Worm (Caenorhabditis elegans) whole organism, L3 larva: Measurements from ENCODE around the gene sulp-8.

ENCODE experiments used
- R02D3.7 ChIP-seq: fragments of 150-350 bp; optimal IDR thresholded peaks from 2 replicates; lab custom pipeline; 2014; ENCODE audit warnings: missing biosample characterization, missing genetic modification characterization
- ZK546.5 ChIP-seq: sonication (generic microtip); optimal IDR thresholded peaks from 2 replicates; lab custom pipeline; 2017; ENCODE audit warnings: missing biosample characterization, missing genetic modification characterization
- aly-2 ChIP-seq: fragments of 150-350 bp; optimal IDR thresholded peaks from 2 replicates; lab custom pipeline; 2014; ENCODE audit warnings: missing biosample characterization, missing genetic modification characterization
- ama-1 ChIP-seq: fragments of 150-350 bp; optimal IDR thresholded peaks from 2 replicates; lab custom pipeline; 2018
- ceh-28 ChIP-seq: fragments of 150-350 bp; optimal IDR thresholded peaks from 2 replicates; lab custom pipeline; 2014; ENCODE audit warnings: missing biosample characterization, missing genetic modification reagents, missing genetic modification characterization
- ceh-82 ChIP-seq: fragments of 150-350 bp; optimal IDR thresholded peaks from 2 replicates; lab custom pipeline; 2014; ENCODE audit warnings: missing biosample characterization, missing genetic modification characterization
- ceh-9 ChIP-seq: sonication (generic microtip); optimal IDR thresholded peaks from 2 replicates; lab custom pipeline; 2018; ENCODE audit warnings: missing biosample characterization, missing genetic modification characterization
- daf-12 ChIP-seq: fragments of 150-350 bp; optimal IDR thresholded peaks from 2 replicates; lab custom pipeline; 2014; ENCODE audit warnings: missing biosample characterization, missing genetic modification reagents, missing genetic modification characterization
- egl-27 ChIP-seq: sonication (generic microtip); optimal IDR thresholded peaks from 4 replicates; lab custom pipeline; 2017; ENCODE audit warnings: missing biosample characterization, missing genetic modification reagents, missing genetic modification characterization
- egl-5 ChIP-seq: fragments of 150-350 bp; optimal IDR thresholded peaks from 2 replicates; lab custom pipeline; 2017; ENCODE audit warnings: missing biosample characterization, missing genetic modification reagents, missing genetic modification characterization, inconsistent platforms
- elt-1 ChIP-seq: fragments of 150-350 bp; optimal IDR thresholded peaks from 2 replicates; lab custom pipeline; 2014; ENCODE audit warnings: missing biosample characterization, missing genetic modification characterization
- elt-2 ChIP-seq: sonication (generic microtip); optimal IDR thresholded peaks from 2 replicates; lab custom pipeline; 2016; ENCODE audit warnings: missing genetic modification reagents, mild to moderate bottlenecking, missing genetic modification characterization, missing compliant biosample characterization
- elt-3 ChIP-seq, 3 experiments: fragments of 150-350 bp in 1 of 3; sonication (generic microtip) in 2 of 3; optimal IDR thresholded peaks; 2 replicates in 2 of 3; 4 replicates in 1 of 3; lab custom pipeline; 2014 to 2017; ENCODE audit warnings: missing biosample characterization in 3 of 3, missing genetic modification characterization in 3 of 3
- eor-1 ChIP-seq, 2 experiments: fragments of 150-350 bp; optimal IDR thresholded peaks; 2 replicates each; lab custom pipeline; 2014 to 2018; ENCODE audit warnings: missing biosample characterization in 2 of 2, missing genetic modification characterization in 2 of 2
- fkh-10 ChIP-seq: sonication (generic microtip); optimal IDR thresholded peaks from 2 replicates; lab custom pipeline; 2017; ENCODE audit warnings: missing biosample characterization, missing genetic modification reagents, missing genetic modification characterization
- fkh-2 ChIP-seq: fragments of 150-350 bp; optimal IDR thresholded peaks from 2 replicates; lab custom pipeline; 2014; ENCODE audit warnings: missing biosample characterization, missing genetic modification reagents, missing genetic modification characterization
- fos-1 ChIP-seq: fragments of 150-350 bp; optimal IDR thresholded peaks from 2 replicates; lab custom pipeline; 2014; ENCODE audit warnings: missing biosample characterization, missing genetic modification characterization
- lin-15B ChIP-seq: fragments of 150-350 bp; optimal IDR thresholded peaks from 2 replicates; lab custom pipeline; 2014; ENCODE audit warnings: missing biosample characterization, missing genetic modification characterization
- lin-39 ChIP-seq: fragments of 150-350 bp; optimal IDR thresholded peaks from 2 replicates; lab custom pipeline; 2018; ENCODE audit warnings: missing biosample characterization, missing genetic modification reagents, missing genetic modification characterization
- lsy-12 ChIP-seq: sonication (generic microtip); optimal IDR thresholded peaks from 2 replicates; lab custom pipeline; 2016; ENCODE audit warnings: mild to moderate bottlenecking, missing genetic modification characterization, missing compliant biosample characterization
- mdl-1 ChIP-seq: fragments of 150-350 bp; optimal IDR thresholded peaks from 2 replicates; lab custom pipeline; 2014; ENCODE audit warnings: missing biosample characterization, missing genetic modification characterization
- mml-1 ChIP-seq: fragments of 150-350 bp; sonication (generic microtip); optimal IDR thresholded peaks from 3 replicates; lab custom pipeline; 2014; ENCODE audit warnings: missing biosample characterization, missing genetic modification characterization
- nfya-1 ChIP-seq: sonication (generic microtip); optimal IDR thresholded peaks from 2 replicates; lab custom pipeline; 2017; ENCODE audit warnings: missing genetic modification characterization, mild to moderate bottlenecking, missing compliant biosample characterization, antibody characterized with exemption, moderate library complexity; ENCODE audit not compliant: insufficient read depth
- nhr-11 ChIP-seq: fragments of 150-350 bp; optimal IDR thresholded peaks from 2 replicates; lab custom pipeline; 2014; ENCODE audit warnings: missing biosample characterization, missing genetic modification characterization
- nhr-12 ChIP-seq: fragments of 150-350 bp; optimal IDR thresholded peaks from 2 replicates; lab custom pipeline; 2014; ENCODE audit warnings: missing biosample characterization, missing genetic modification characterization
- nhr-23 ChIP-seq: fragments of 150-350 bp; optimal IDR thresholded peaks from 2 replicates; lab custom pipeline; 2014; ENCODE audit warnings: missing biosample characterization, missing genetic modification reagents, missing genetic modification characterization
- nhr-237 ChIP-seq: fragments of 150-350 bp; optimal IDR thresholded peaks from 2 replicates; lab custom pipeline; 2014; ENCODE audit warnings: missing biosample characterization, missing genetic modification characterization
- nhr-25 ChIP-seq: sonication (generic microtip); optimal IDR thresholded peaks from 2 replicates; lab custom pipeline; 2017; ENCODE audit warnings: missing biosample characterization, missing genetic modification characterization
- nhr-28 ChIP-seq: fragments of 150-350 bp; optimal IDR thresholded peaks from 2 replicates; lab custom pipeline; 2014; ENCODE audit warnings: missing biosample characterization, missing genetic modification characterization
- nhr-43 ChIP-seq: sonication (generic microtip); optimal IDR thresholded peaks from 2 replicates; lab custom pipeline; 2016; ENCODE audit warnings: mild to moderate bottlenecking, missing genetic modification characterization, missing compliant biosample characterization; ENCODE audit not compliant: poor library complexity, severe bottlenecking
- nhr-67 ChIP-seq: fragments of 150-350 bp; optimal IDR thresholded peaks from 2 replicates; lab custom pipeline; 2014; ENCODE audit warnings: missing biosample characterization, missing genetic modification characterization
- nhr-76 ChIP-seq: fragments of 150-350 bp; sonication (generic microtip); optimal IDR thresholded peaks from 5 replicates; lab custom pipeline; 2014; ENCODE audit warnings: missing biosample characterization, missing genetic modification characterization
- nhr-77 ChIP-seq: fragments of 150-350 bp; optimal IDR thresholded peaks from 2 replicates; lab custom pipeline; 2014; ENCODE audit warnings: missing biosample characterization, missing genetic modification characterization
- pqm-1 ChIP-seq: fragments of 150-350 bp; optimal IDR thresholded peaks from 2 replicates; lab custom pipeline; 2017; ENCODE audit warnings: missing biosample characterization, missing genetic modification characterization, inconsistent platforms
- sea-2 ChIP-seq: fragments of 150-350 bp; sonication (generic microtip); optimal IDR thresholded peaks from 4 replicates; lab custom pipeline; 2014; ENCODE audit warnings: missing biosample characterization, missing genetic modification reagents, missing genetic modification characterization
- skn-1 ChIP-seq: fragments of 150-350 bp; optimal IDR thresholded peaks from 2 replicates; lab custom pipeline; 2014; ENCODE audit warnings: missing biosample characterization, missing genetic modification characterization
- snpc-4 ChIP-seq: fragments of 150-350 bp; optimal IDR thresholded peaks from 2 replicates; lab custom pipeline; 2014; ENCODE audit warnings: missing biosample characterization, missing genetic modification characterization
- tbx-2 ChIP-seq: sonication (generic microtip); optimal IDR thresholded peaks from 2 replicates; lab custom pipeline; 2016; ENCODE audit warnings: mild to moderate bottlenecking, missing genetic modification characterization, missing compliant biosample characterization
- unc-39 ChIP-seq: sonication (generic microtip); optimal IDR thresholded peaks from 4 replicates; lab custom pipeline; 2017; ENCODE audit warnings: missing biosample characterization, missing genetic modification characterization
- unc-62 ChIP-seq: fragments of 150-350 bp; sonication (generic microtip); optimal IDR thresholded peaks from 4 replicates; lab custom pipeline; 2014; ENCODE audit warnings: missing biosample characterization, missing genetic modification reagents, missing genetic modification characterization
- zag-1 ChIP-seq: fragments of 150-350 bp; optimal IDR thresholded peaks from 2 replicates; lab custom pipeline; 2014; ENCODE audit warnings: missing biosample characterization, missing genetic modification characterization
- ztf-11 ChIP-seq: fragments of 150-350 bp; optimal IDR thresholded peaks from 2 replicates; lab custom pipeline; 2014; ENCODE audit warnings: missing biosample characterization, missing genetic modification characterization
- ztf-4 ChIP-seq: fragments of 150-350 bp; optimal IDR thresholded peaks from 2 replicates; lab custom pipeline; 2014; ENCODE audit warnings: missing biosample characterization, missing genetic modification characterization

sulp-8 gene

ce11 chrV:9701861-9702260 lies 28.4 kb upstream of the sulp-8 start:
- TF ChIP-seq aly-2 (tag; lab: Kevin White, UChicago) (no peak), elt-3 (tag; optimal IDR thresholded peaks at IDR 0.05; lab: Kevin White, UChicago) (no peak), lsy-12 (tag; lab: Kevin White, UChicago) (no peak), egl-27 (no peak), nhr-77 (tag; lab: Kevin White, UChicago) (no peak), ztf-4 (tag; lab: Kevin White, UChicago) (no peak), nhr-12 (tag; lab: Kevin White, UChicago) (no peak), ztf-11 (tag; lab: Kevin White, UChicago) (no peak), fos-1 (tag; lab: Kevin White, UChicago) (no peak), nhr-11 (tag; lab: Kevin White, UChicago) (no peak), elt-2 (tag; lab: Kevin White, UChicago) (peak; percentile 70), R02D3.7 (tag; lab: Kevin White, UChicago) (no peak), nhr-43 (no peak), pqm-1 (tag; lab: Kevin White, UChicago) (peak; percentile 32)

- TF ChIP-seq ztf-4 (tag; lab: Kevin White, UChicago), result no peak
- no peak for TF ChIP-seq nhr-12 (tag; lab: Kevin White, UChicago)
- TF ChIP-seq elt-2 (tag; lab: Kevin White, UChicago), result peak; percentile 15
- TF ChIP-seq, all 47 proteins: peak for 1
Observed at ce11 chrV:9699216-9699615, 25.7 kb upstream of the sulp-8 start.

- TF ChIP-seq nfya-1 (tag; lab: Kevin White, UChicago) (no peak), ceh-82 (tag; lab: Kevin White, UChicago) (no peak), ceh-28 (no peak), mdl-1 (no peak), lin-39 (tag; lab: Kevin White, UChicago) (no peak), fkh-10 (GFP tag; lab: Kevin White, UChicago) (no peak)
Observed at ce11 chrV:9696715-9697114, 23.2 kb upstream of the sulp-8 start, which contains the start of gene her-1. her-1 (plus strand) TSS chrV:9697015.

- no peak for TF ChIP-seq elt-3 (tag; optimal IDR thresholded peaks at IDR 0.05; lab: Kevin White, UChicago)
- no peak for TF ChIP-seq egl-5 (tag; lab: Kevin White, UChicago)
- no peak for TF ChIP-seq lsy-12 (tag; lab: Kevin White, UChicago)
- no peak for TF ChIP-seq snpc-4
- TF ChIP-seq R02D3.7 (tag; lab: Kevin White, UChicago), result no peak
- no peak for TF ChIP-seq lin-15B
- no peak for TF ChIP-seq skn-1 (tag; lab: Kevin White, UChicago)
- TF ChIP-seq ceh-82 (tag; lab: Kevin White, UChicago), result no peak
- no peak for TF ChIP-seq nhr-28 (tag; lab: Kevin White, UChicago)
- TF ChIP-seq nhr-237 (tag; lab: Kevin White, UChicago), result no peak
- TF ChIP-seq ama-1 (lab: Kevin White, UChicago), result no peak
- TF ChIP-seq nhr-67 (tag; lab: Kevin White, UChicago), result no peak
- no peak for TF ChIP-seq daf-12 (tag; lab: Kevin White, UChicago)
- no peak for TF ChIP-seq aly-2 (tag; lab: Kevin White, UChicago)
- TF ChIP-seq lin-39 (tag; lab: Kevin White, UChicago), result no peak
- TF ChIP-seq unc-39 (tag; lab: Kevin White, UChicago), result no peak
Observed at ce11 chrV:9692649-9693112, 19.2 kb upstream of the sulp-8 start, which contains the start of gene ZK287.7. ZK287.7 (plus strand) TSS chrV:9693062.

- TF ChIP-seq ztf-11 (tag; lab: Kevin White, UChicago) (no peak), snpc-4 (peak; percentile 20), daf-12 (tag; lab: Kevin White, UChicago) (no peak), fkh-10 (GFP tag; lab: Kevin White, UChicago) (peak; percentile 17), nhr-23 (tag; lab: Kevin White, UChicago) (no peak), elt-1 (tag; lab: Kevin White, UChicago) (no peak), nhr-12 (tag; lab: Kevin White, UChicago) (no peak), fkh-2 (tag; lab: Kevin White, UChicago) (no peak), tbx-2 (tag; lab: Kevin White, UChicago) (no peak), ZK546.5 (tag; lab: Kevin White, UChicago) (no peak), lin-15B (peak; percentile 38), nhr-76 (tag; lab: Kevin White, UChicago) (no peak), eor-1 (tag; optimal IDR thresholded peaks at IDR 0.05; lab: Kevin White, UChicago) (no peak), unc-62 (no peak), unc-39 (tag; lab: Kevin White, UChicago) (no peak), nhr-77 (tag; lab: Kevin White, UChicago) (no peak), ceh-9 (tag; lab: Kevin White, UChicago) (no peak), egl-5 (tag; lab: Kevin White, UChicago) (peak; percentile 12), mml-1 (tag; lab: Kevin White, UChicago) (no peak), nhr-43 (no peak), nhr-28 (tag; lab: Kevin White, UChicago) (no peak), aly-2 (tag; lab: Kevin White, UChicago) (no peak), zag-1 (tag; lab: Kevin White, UChicago) (no peak), sea-2 (GFP tag; lab: Kevin White, UChicago) (no peak), nhr-25 (tag; lab: Kevin White, UChicago) (no peak), ama-1 (lab: Kevin White, UChicago) (no peak), lsy-12 (tag; lab: Kevin White, UChicago) (no peak)
Observed at ce11 chrV:9692109-9692581, 18.7 kb upstream of the sulp-8 start, which contains the start of gene ztf-9. ztf-9 (minus strand) TSS chrV:9692159.
